Worm (Caenorhabditis elegans): ENCODE data around the gene fbxa-12.

Gene fbxa-12

DNA sequence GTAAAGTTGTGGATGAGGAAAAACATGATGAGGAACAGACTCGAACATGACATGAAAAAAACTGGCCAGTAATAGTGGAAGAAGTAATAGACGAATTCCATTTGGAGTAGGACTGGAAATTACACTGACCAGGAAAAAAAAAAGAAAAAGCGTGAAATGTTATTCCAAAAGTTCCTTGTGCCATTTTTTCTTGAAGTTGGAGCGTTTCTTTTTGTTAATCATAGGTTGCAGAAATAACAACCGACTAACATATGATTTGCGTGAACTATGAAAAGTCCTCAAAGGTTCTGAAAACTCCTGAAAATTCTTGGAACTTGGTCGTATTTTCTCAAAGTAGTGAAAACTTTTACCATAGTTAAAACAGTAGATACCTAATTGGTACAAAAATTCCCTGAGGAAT is 26.2 kb downstream of the fbxa-12 start, which contains the start of gene srd-67:
srd-67 (minus strand) TSS at position 101 of the 400 bp plus-strand sequence.
- no peak for TF ChIP-seq Y55F3AM.14 (GFP tag; optimal IDR thresholded peaks at IDR 0.05)

DNA sequence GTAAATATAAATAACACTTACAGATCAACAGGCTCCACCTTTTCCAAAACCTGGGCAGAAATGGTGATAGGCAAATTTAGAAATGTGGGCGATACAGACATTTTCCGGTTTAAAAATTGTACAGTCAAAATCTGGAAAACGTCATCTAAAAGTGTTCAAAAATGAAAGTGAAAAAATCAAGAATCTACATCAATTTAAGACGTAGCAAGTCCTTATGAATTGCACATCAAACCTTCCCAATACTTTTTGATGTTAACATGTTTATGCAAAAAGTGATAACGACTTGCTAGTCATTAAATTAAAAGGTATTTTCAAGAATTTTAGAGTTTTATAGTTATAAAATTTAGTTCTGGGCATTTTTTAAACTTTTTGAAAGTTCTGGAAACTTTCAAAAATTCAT is 31.8 kb downstream of the fbxa-12 start, which contains the start of gene fbxa-7:
fbxa-7 (minus strand) TSS at position 101 of the 400 bp plus-strand sequence.
- TF ChIP-seq peb-1 (tag; optimal IDR thresholded peaks at IDR 0.05), result no peak
- TF ChIP-seq sem-4 (tag; optimal IDR thresholded peaks at IDR 0.05), result no peak
- TF ChIP-seq unc-55 (GFP tag; optimal IDR thresholded peaks at IDR 0.05), result no peak
- no peak for TF ChIP-seq F13H6.1 (tag; optimal IDR thresholded peaks at IDR 0.05)
- no peak for TF ChIP-seq R02D3.7 (tag; optimal IDR thresholded peaks at IDR 0.05)
- TF ChIP-seq lin-11 (tag; optimal IDR thresholded peaks at IDR 0.05), result no peak
- TF ChIP-seq fos-1 (tag; optimal IDR thresholded peaks at IDR 0.05), result no peak
- no peak for TF ChIP-seq unc-39 (tag; optimal IDR thresholded peaks at IDR 0.05)
- TF ChIP-seq nhr-237 (tag; optimal IDR thresholded peaks at IDR 0.05), result no peak

DNA sequence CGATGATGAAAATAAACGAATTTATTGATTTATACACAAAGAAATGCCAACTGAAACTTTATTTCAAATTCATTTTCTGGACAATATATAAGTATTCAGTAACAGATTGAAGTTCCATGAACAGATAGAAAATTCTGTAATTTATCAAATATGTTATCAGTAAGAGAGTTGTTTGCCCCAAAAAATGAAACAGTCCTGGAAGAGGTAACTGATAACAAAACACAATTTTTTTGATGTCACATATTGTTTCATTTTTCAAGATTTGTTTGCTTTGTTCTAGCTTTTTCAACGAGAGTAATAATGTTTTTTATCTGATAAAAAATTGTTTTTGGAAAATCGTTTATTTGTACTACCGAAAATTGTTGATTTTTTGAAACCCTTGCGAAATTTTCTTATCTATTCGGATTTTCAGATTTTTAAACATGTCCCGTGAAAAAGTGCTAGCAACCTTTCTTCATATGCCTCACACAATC is 33.6 kb downstream of the fbxa-12 start, which contains the start of gene fbxa-73:
fbxa-73 (plus strand) TSS at position 423 of the 473 bp plus-strand sequence.
- TF ChIP-seq peb-1 (tag; optimal IDR thresholded peaks at IDR 0.05) (no peak), C34F6.9 (tag; optimal IDR thresholded peaks at IDR 0.05) (no peak), nhr-77 (tag; optimal IDR thresholded peaks at IDR 0.05) (no peak), sem-4 (tag; optimal IDR thresholded peaks at IDR 0.05) (no peak), nhr-129 (tag; optimal IDR thresholded peaks at IDR 0.05) (no peak), unc-55 (GFP tag; optimal IDR thresholded peaks at IDR 0.05) (no peak), unc-62 (GFP tag; optimal IDR thresholded peaks at IDR 0.05) (no peak), aly-2 (tag; optimal IDR thresholded peaks at IDR 0.05) (no peak), mbf-1 (tag; optimal IDR thresholded peaks at IDR 0.05) (no peak), mdl-1 (tag; optimal IDR thresholded peaks at IDR 0.05) (no peak), ztf-11 (tag; optimal IDR thresholded peaks at IDR 0.05) (no peak), ceh-82 (tag; optimal IDR thresholded peaks at IDR 0.05) (no peak)

DNA sequence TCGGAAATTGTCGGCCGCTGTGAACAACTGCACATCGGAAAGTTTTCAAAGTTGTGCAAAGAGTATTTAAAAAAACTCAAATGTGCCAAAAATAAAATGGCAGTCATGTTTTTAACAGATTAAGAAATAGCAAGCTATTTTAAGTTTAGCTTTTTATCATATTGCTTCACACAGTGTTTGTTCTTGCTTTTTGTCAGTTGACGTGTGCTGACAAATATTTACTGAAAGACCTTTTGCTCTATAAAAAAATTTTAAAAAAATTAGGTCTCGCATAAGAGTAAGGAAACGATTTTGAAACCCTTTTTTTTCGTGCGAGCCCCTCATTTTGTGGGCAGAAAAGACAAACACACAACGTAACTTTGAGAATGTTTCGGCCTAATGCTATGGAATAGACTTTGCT is 36.0 kb downstream of the fbxa-12 start, which contains the start of gene fbxa-71:
fbxa-71 (plus strand) TSS at position 301 of the 400 bp plus-strand sequence.
- no peak for TF ChIP-seq sma-9 (GFP tag; optimal IDR thresholded peaks at IDR 0.05)
- no peak for TF ChIP-seq sma-9 (tag; optimal IDR thresholded peaks at IDR 0.05)
- TF ChIP-seq ztf-4 (tag; optimal IDR thresholded peaks at IDR 0.05), result no peak
- no peak for TF ChIP-seq elt-3 (tag; optimal IDR thresholded peaks at IDR 0.05)
- no peak for TF ChIP-seq nhr-6 (tag; optimal IDR thresholded peaks at IDR 0.05)
- no peak for TF ChIP-seq aly-2 (tag; optimal IDR thresholded peaks at IDR 0.05)
- TF ChIP-seq alr-1 (tag; optimal IDR thresholded peaks at IDR 0.05), result no peak
- no peak for TF ChIP-seq mdl-1 (tag; optimal IDR thresholded peaks at IDR 0.05)
- TF ChIP-seq lsy-2 (tag; optimal IDR thresholded peaks at IDR 0.05), result no peak
- TF ChIP-seq mab-5 (tag; optimal IDR thresholded peaks at IDR 0.05), result no peak
- no peak for TF ChIP-seq nhr-10 (tag; optimal IDR thresholded peaks at IDR 0.05)
- no peak for TF ChIP-seq ama-1 (optimal IDR thresholded peaks at IDR 0.05)
- no peak for TF ChIP-seq crh-2 (tag; optimal IDR thresholded peaks at IDR 0.05)
- TF ChIP-seq nhr-77 (tag; optimal IDR thresholded peaks at IDR 0.05), result no peak

DNA sequence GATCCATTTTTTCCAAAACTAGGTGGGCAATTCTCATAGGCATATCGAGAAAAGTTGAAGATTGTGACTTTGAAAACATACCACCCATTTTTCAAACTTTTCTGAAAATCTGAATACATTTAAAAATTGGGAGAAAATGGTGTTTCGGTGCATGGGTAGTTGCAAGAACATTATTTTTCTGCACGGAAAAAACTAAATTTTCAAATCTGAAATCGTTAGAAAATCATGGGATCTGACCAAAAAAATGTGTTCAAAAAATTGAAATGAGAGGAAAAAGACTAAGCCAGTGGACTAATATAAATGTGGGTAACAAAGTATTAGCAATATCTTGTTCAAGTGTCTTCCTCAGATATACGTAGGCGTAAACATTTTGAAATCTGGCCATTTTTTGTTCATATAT is 39.4 kb downstream of the fbxa-12 start, which contains the start of gene fbxa-43:
fbxa-43 (minus strand) TSS at position 101 of the 400 bp plus-strand sequence.
- no peak for TF ChIP-seq nhr-237 (tag; optimal IDR thresholded peaks at IDR 0.05)
- TF ChIP-seq zag-1 (tag; optimal IDR thresholded peaks at IDR 0.05), result no peak
- TF ChIP-seq lsy-2 (tag; optimal IDR thresholded peaks at IDR 0.05), result no peak
- no peak for TF ChIP-seq nhr-23 (tag; optimal IDR thresholded peaks at IDR 0.05)
- no peak for TF ChIP-seq skn-1 (tag; optimal IDR thresholded peaks at IDR 0.05)
- TF ChIP-seq peb-1 (tag; optimal IDR thresholded peaks at IDR 0.05), result no peak
- TF ChIP-seq gmeb-1 (tag; optimal IDR thresholded peaks at IDR 0.05), result no peak
- no peak for TF ChIP-seq nhr-12 (tag; optimal IDR thresholded peaks at IDR 0.05)
- TF ChIP-seq ztf-4 (tag; optimal IDR thresholded peaks at IDR 0.05), result no peak
- no peak for TF ChIP-seq nhr-11 (tag; optimal IDR thresholded peaks at IDR 0.05)
- no peak for TF ChIP-seq unc-39 (tag; optimal IDR thresholded peaks at IDR 0.05)
- TF ChIP-seq sma-3 (GFP tag; optimal IDR thresholded peaks at IDR 0.05), result no peak
- no peak for TF ChIP-seq ztf-11 (tag; optimal IDR thresholded peaks at IDR 0.05)
- TF ChIP-seq crh-2 (tag; optimal IDR thresholded peaks at IDR 0.05), result no peak
- TF ChIP-seq ZK546.5 (tag; optimal IDR thresholded peaks at IDR 0.05), result no peak
- TF ChIP-seq dmd-4 (tag; optimal IDR thresholded peaks at IDR 0.05), result no peak
- no peak for TF ChIP-seq lin-11 (tag; optimal IDR thresholded peaks at IDR 0.05)
- no peak for TF ChIP-seq alr-1 (tag; optimal IDR thresholded peaks at IDR 0.05)
